Worm (Caenorhabditis elegans) whole organism, L2 larva: ENCODE measurements around the gene sec-61.B.
A peak's percentile ranks its signal among the peaks of the same experiment; 100 is the strongest.

Experiments used
- C34F6.9 ChIP-seq: fragments of 150-350 bp; optimal IDR thresholded peaks from 2 replicates; lab custom pipeline; 2014; ENCODE audit warnings: missing biosample characterization, missing genetic modification characterization
- F13H6.1 ChIP-seq: sonication (generic microtip); optimal IDR thresholded peaks from 2 replicates; lab custom pipeline; 2016; ENCODE audit warnings: missing genetic modification characterization, missing compliant biosample characterization
- R02D3.7 ChIP-seq: fragments of 150-350 bp; optimal IDR thresholded peaks from 2 replicates; lab custom pipeline; 2014; ENCODE audit warnings: missing biosample characterization, missing genetic modification characterization
- Y55F3AM.14 ChIP-seq: fragments of 200-800 bp; sonication (Bioruptor generic); optimal IDR thresholded peaks from 2 replicates; lab custom pipeline; 2018; ENCODE audit warnings: mild to moderate bottlenecking, missing genetic modification characterization, missing compliant biosample characterization
- ZK546.5 ChIP-seq: sonication (generic microtip); optimal IDR thresholded peaks from 2 replicates; lab custom pipeline; 2017; ENCODE audit warnings: missing biosample characterization, missing genetic modification characterization
- alr-1 ChIP-seq: fragments of 150-350 bp; optimal IDR thresholded peaks from 2 replicates; lab custom pipeline; 2014; ENCODE audit warnings: missing biosample characterization, missing genetic modification characterization
- aly-2 ChIP-seq: fragments of 150-350 bp; optimal IDR thresholded peaks from 2 replicates; lab custom pipeline; 2014; ENCODE audit warnings: missing biosample characterization, missing genetic modification characterization
- ama-1 ChIP-seq: fragments of 150-350 bp; optimal IDR thresholded peaks from 2 replicates; lab custom pipeline; 2018; ENCODE audit warnings: inconsistent platforms
- blmp-1 ChIP-seq: sonication (generic microtip); optimal IDR thresholded peaks from 2 replicates; lab custom pipeline; 2017; ENCODE audit warnings: missing genetic modification characterization, mild to moderate bottlenecking, missing compliant biosample characterization, antibody characterized with exemption, moderate library complexity; ENCODE audit not compliant: insufficient read depth
- ceh-16 ChIP-seq: fragments of 150-350 bp; optimal IDR thresholded peaks from 2 replicates; lab custom pipeline; 2014; ENCODE audit warnings: missing biosample characterization, missing genetic modification characterization
- ceh-82 ChIP-seq: fragments of 150-350 bp; optimal IDR thresholded peaks from 2 replicates; lab custom pipeline; 2014; ENCODE audit warnings: missing biosample characterization, missing genetic modification characterization
- crh-2 ChIP-seq: sonication (generic microtip); optimal IDR thresholded peaks from 2 replicates; lab custom pipeline; 2017; ENCODE audit warnings: missing biosample characterization, missing genetic modification characterization
- dmd-4 ChIP-seq: sonication (generic microtip); optimal IDR thresholded peaks from 2 replicates; lab custom pipeline; 2017; ENCODE audit warnings: missing biosample characterization, missing genetic modification characterization
- egl-27 ChIP-seq: sonication (generic microtip); optimal IDR thresholded peaks from 3 replicates; lab custom pipeline; 2017; ENCODE audit warnings: missing biosample characterization, missing genetic modification reagents, missing genetic modification characterization
- elt-1 ChIP-seq: fragments of 150-350 bp; optimal IDR thresholded peaks from 2 replicates; lab custom pipeline; 2014; ENCODE audit warnings: missing biosample characterization, missing genetic modification characterization
- elt-3 ChIP-seq: sonication (generic microtip); optimal IDR thresholded peaks from 2 replicates; lab custom pipeline; 2017; ENCODE audit warnings: missing biosample characterization, missing genetic modification characterization
- fos-1 ChIP-seq: fragments of 150-350 bp; optimal IDR thresholded peaks from 2 replicates; lab custom pipeline; 2014; ENCODE audit warnings: missing biosample characterization, missing genetic modification characterization
- gmeb-1 ChIP-seq: fragments of 150-350 bp; optimal IDR thresholded peaks from 2 replicates; lab custom pipeline; 2014; ENCODE audit warnings: missing biosample characterization, missing genetic modification characterization
- lin-11 ChIP-seq: fragments of 150-350 bp; sonication (generic microtip); optimal IDR thresholded peaks from 2 replicates; lab custom pipeline; 2014; ENCODE audit warnings: missing biosample characterization, missing genetic modification characterization, inconsistent platforms, mixed read lengths
- lin-13 ChIP-seq: fragments of 150-350 bp; optimal IDR thresholded peaks from 2 replicates; lab custom pipeline; 2014; ENCODE audit warnings: missing biosample characterization, missing genetic modification reagents, missing genetic modification characterization
- lin-39 ChIP-seq: fragments of 150-350 bp; optimal IDR thresholded peaks from 2 replicates; lab custom pipeline; 2014; ENCODE audit warnings: missing biosample characterization, missing genetic modification reagents, missing genetic modification characterization
- lsy-2 ChIP-seq, 2 experiments: fragments of 150-350 bp in 1 of 2; sonication (generic microtip) in 1 of 2; optimal IDR thresholded peaks; 2 replicates each; lab custom pipeline; 2014 to 2017; ENCODE audit warnings: missing biosample characterization in 2 of 2, missing genetic modification characterization in 2 of 2
- mab-5 ChIP-seq: fragments of 150-350 bp; optimal IDR thresholded peaks from 2 replicates; lab custom pipeline; 2014; ENCODE audit warnings: missing biosample characterization, missing genetic modification characterization
- mbf-1 ChIP-seq: sonication (generic microtip); optimal IDR thresholded peaks from 2 replicates; lab custom pipeline; 2017; ENCODE audit warnings: missing biosample characterization, missing genetic modification characterization
- mdl-1 ChIP-seq, 2 experiments: fragments of 150-350 bp in 1 of 2; sonication (generic microtip) in 1 of 2; optimal IDR thresholded peaks; 2 replicates each; lab custom pipeline; 2017; ENCODE audit warnings: missing biosample characterization in 2 of 2, missing genetic modification characterization in 2 of 2
- nhr-10 ChIP-seq: sonication (generic microtip); optimal IDR thresholded peaks from 2 replicates; lab custom pipeline; 2017; ENCODE audit warnings: missing biosample characterization, missing genetic modification characterization
- nhr-11 ChIP-seq: fragments of 150-350 bp; optimal IDR thresholded peaks from 2 replicates; lab custom pipeline; 2014; ENCODE audit warnings: missing biosample characterization, missing genetic modification characterization
- nhr-12 ChIP-seq: fragments of 150-350 bp; optimal IDR thresholded peaks from 2 replicates; lab custom pipeline; 2014; ENCODE audit warnings: missing biosample characterization, missing genetic modification characterization
- nhr-129 ChIP-seq: fragments of 150-350 bp; optimal IDR thresholded peaks from 2 replicates; lab custom pipeline; 2014; ENCODE audit warnings: missing biosample characterization, missing genetic modification characterization
- nhr-21 ChIP-seq: fragments of 150-350 bp; optimal IDR thresholded peaks from 2 replicates; lab custom pipeline; 2014; ENCODE audit warnings: missing biosample characterization, missing genetic modification characterization
- nhr-23 ChIP-seq: fragments of 150-350 bp; optimal IDR thresholded peaks from 2 replicates; lab custom pipeline; 2014; ENCODE audit warnings: missing biosample characterization, missing genetic modification reagents, missing genetic modification characterization
- nhr-237 ChIP-seq: fragments of 150-350 bp; optimal IDR thresholded peaks from 2 replicates; lab custom pipeline; 2014; ENCODE audit warnings: missing biosample characterization, missing genetic modification characterization
- nhr-25 ChIP-seq: fragments of 150-350 bp; sonication (generic microtip); optimal IDR thresholded peaks from 3 replicates; lab custom pipeline; 2014; ENCODE audit warnings: missing biosample characterization, missing genetic modification characterization
- nhr-6 ChIP-seq: fragments of 150-350 bp; optimal IDR thresholded peaks from 2 replicates; lab custom pipeline; 2014; ENCODE audit warnings: missing biosample characterization, missing genetic modification characterization
- nhr-77 ChIP-seq: fragments of 150-350 bp; optimal IDR thresholded peaks from 2 replicates; lab custom pipeline; 2014; ENCODE audit warnings: missing biosample characterization, missing genetic modification characterization
- peb-1 ChIP-seq: fragments of 150-350 bp; optimal IDR thresholded peaks from 2 replicates; lab custom pipeline; 2014; ENCODE audit warnings: missing biosample characterization, missing genetic modification characterization
- sem-4 ChIP-seq: fragments of 150-350 bp; optimal IDR thresholded peaks from 2 replicates; lab custom pipeline; 2014; ENCODE audit warnings: missing biosample characterization, missing genetic modification reagents, missing genetic modification characterization
- skn-1 ChIP-seq: sonication (generic microtip); optimal IDR thresholded peaks from 2 replicates; lab custom pipeline; 2017; ENCODE audit warnings: missing biosample characterization, missing genetic modification characterization
- sma-3 ChIP-seq: sonication (generic microtip); optimal IDR thresholded peaks from 2 replicates; lab custom pipeline; 2016; ENCODE audit warnings: missing genetic modification reagents, missing genetic modification characterization, missing compliant biosample characterization
- sma-9 ChIP-seq, 2 experiments: fragments of 150-350 bp in 1 of 2; sonication (generic microtip) in 1 of 2; optimal IDR thresholded peaks; 2 replicates each; lab custom pipeline; 2014 to 2016; ENCODE audit warnings: missing genetic modification characterization in 2 of 2, mild to moderate bottlenecking in 1 of 2, missing biosample characterization in 1 of 2, missing compliant biosample characterization in 1 of 2, missing genetic modification reagents in 1 of 2, moderate library complexity in 1 of 2
- snpc-4 ChIP-seq: fragments of 150-350 bp; optimal IDR thresholded peaks from 2 replicates; lab custom pipeline; 2014; ENCODE audit warnings: missing biosample characterization, missing genetic modification characterization
- unc-39 ChIP-seq: fragments of 150-350 bp; optimal IDR thresholded peaks from 2 replicates; lab custom pipeline; 2014; ENCODE audit warnings: missing biosample characterization, missing genetic modification characterization
- unc-55 ChIP-seq: fragments of 150-350 bp; sonication (generic microtip); optimal IDR thresholded peaks from 3 replicates; lab custom pipeline; 2014; ENCODE audit warnings: missing biosample characterization, missing genetic modification reagents, missing genetic modification characterization
- unc-62 ChIP-seq: fragments of 150-350 bp; optimal IDR thresholded peaks from 2 replicates; lab custom pipeline; 2014; ENCODE audit warnings: missing biosample characterization, missing genetic modification reagents, missing genetic modification characterization
- zag-1 ChIP-seq: fragments of 150-350 bp; optimal IDR thresholded peaks from 2 replicates; lab custom pipeline; 2014; ENCODE audit warnings: missing biosample characterization, missing genetic modification characterization
- ztf-1 ChIP-seq: fragments of 200-800 bp; sonication (Bioruptor generic); conservative IDR thresholded peaks from 2 replicates; pipeline ENCODE4 v1.3.6; 2022; ENCODE audit warnings: missing genetic modification characterization, missing compliant biosample characterization
- ztf-11 ChIP-seq: sonication (generic microtip); optimal IDR thresholded peaks from 2 replicates; lab custom pipeline; 2017; ENCODE audit warnings: missing biosample characterization, missing genetic modification characterization
- ztf-4 ChIP-seq: fragments of 150-350 bp; optimal IDR thresholded peaks from 2 replicates; lab custom pipeline; 2014; ENCODE audit warnings: missing biosample characterization, missing genetic modification characterization

The sec-61.B gene

DNA sequence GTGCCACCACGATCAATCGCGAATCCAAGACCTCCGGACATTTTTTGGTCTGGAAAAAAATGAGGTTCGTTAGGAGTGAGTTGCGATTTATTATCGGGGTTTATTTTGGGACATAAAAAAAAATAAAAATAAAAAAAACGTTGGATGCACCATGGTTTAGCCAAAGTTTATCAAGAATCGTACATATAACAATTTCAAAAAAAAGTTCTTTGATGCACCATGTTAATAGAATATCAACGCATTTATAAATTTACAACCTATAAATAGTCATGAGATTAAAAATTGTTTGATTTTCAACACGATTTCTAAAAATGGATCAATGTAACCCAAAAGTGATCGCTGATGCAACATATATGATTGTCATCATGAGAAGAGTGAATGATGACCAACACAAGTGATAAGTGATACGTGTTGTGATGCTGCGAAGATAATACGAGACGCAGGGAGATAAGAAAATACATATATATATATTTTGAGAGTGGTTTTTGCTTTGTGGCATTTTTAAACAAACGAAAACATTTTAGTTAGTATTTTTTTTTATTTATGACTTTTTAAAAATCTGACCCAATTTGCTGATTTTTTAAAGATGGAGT lies 24.0 kb upstream of the sec-61.B start, which contains the start of gene Y38F2AR.12:
Gene Y38F2AR.12 (minus strand): TSS at position 51 of the 593 bp plus-strand sequence.
- no peak for TF ChIP-seq unc-55
- TF ChIP-seq skn-1, result peak; percentile 84
- peak; percentile 49 for TF ChIP-seq fos-1
- no peak for TF ChIP-seq mbf-1 (tag; lab: Kevin White, UChicago)

DNA sequence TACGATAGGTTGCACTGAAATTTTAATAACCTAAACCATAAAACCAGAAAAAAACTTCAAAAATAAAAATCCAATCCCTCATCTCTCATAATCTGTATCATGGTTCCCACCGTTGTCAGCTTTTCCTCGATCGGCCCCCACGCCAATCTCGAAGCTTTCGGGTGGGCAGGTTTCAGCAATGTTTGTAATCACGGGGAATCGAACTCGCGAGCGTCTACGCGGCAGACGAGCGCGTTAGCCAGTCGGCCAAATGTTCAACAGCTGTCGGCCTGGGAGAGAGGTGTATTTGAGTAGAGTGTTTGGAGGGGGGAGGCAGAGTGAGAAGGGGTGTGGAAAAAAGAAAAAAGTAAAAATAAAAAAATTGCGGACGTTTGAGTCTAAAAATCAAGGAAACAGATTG lies 20.0 kb upstream of the sec-61.B start:
- TF ChIP-seq mbf-1 (tag; lab: Kevin White, UChicago), result no peak
- TF ChIP-seq mab-5 (tag; lab: Kevin White, UChicago), result peak; percentile 1
- TF ChIP-seq dmd-4 (tag; lab: Kevin White, UChicago), result no peak
- TF ChIP-seq mdl-1 (tag; optimal IDR thresholded peaks at IDR 0.05; lab: Kevin White, UChicago), result peak in 1 of 2 experiments; percentile 41
- peak; percentile 65 for TF ChIP-seq lin-11 (tag; lab: Kevin White, UChicago)
- TF ChIP-seq ztf-4 (tag; lab: Kevin White, UChicago), result peak; percentile 58
- peak; percentile 46 for TF ChIP-seq zag-1 (tag; lab: Kevin White, UChicago)
- TF ChIP-seq nhr-129, result peak; percentile 86
- peak; percentile 84 for TF ChIP-seq C34F6.9 (tag; lab: Kevin White, UChicago)
- peak; percentile 32 for TF ChIP-seq egl-27 (tag; lab: Kevin White, UChicago)
- no peak for TF ChIP-seq elt-3 (tag; lab: Kevin White, UChicago)
- TF ChIP-seq F13H6.1 (tag; lab: Kevin White, UChicago), result peak; percentile 78
- no peak for TF ChIP-seq R02D3.7 (tag; lab: Kevin White, UChicago)
- peak; percentile 59 for TF ChIP-seq nhr-21
- no peak for TF ChIP-seq nhr-23
- TF ChIP-seq nhr-12 (tag; lab: Kevin White, UChicago), result no peak
- peak; percentile 70 to 80 for TF ChIP-seq lsy-2 (tag; optimal IDR thresholded peaks at IDR 0.05; lab: Kevin White, UChicago)
- TF ChIP-seq sma-3, result peak; percentile 73
- no peak for TF ChIP-seq nhr-77 (tag; lab: Kevin White, UChicago)
- TF ChIP-seq unc-55, result peak; percentile 94
- TF ChIP-seq ztf-1, result no peak
- TF ChIP-seq ztf-11 (tag; lab: Kevin White, UChicago), result peak; percentile 28
- TF ChIP-seq blmp-1 (tag; lab: Kevin White, UChicago), result peak; percentile 25
- TF ChIP-seq nhr-25 (tag; lab: Kevin White, UChicago), result peak; percentile 57
- TF ChIP-seq lin-13 (GFP tag; lab: Kevin White, UChicago), result peak; percentile 93
- TF ChIP-seq sma-9 (GFP tag; optimal IDR thresholded peaks at IDR 0.05; lab: Kevin White, UChicago), result peak; percentile 74
- TF ChIP-seq sma-9 (tag; optimal IDR thresholded peaks at IDR 0.05; lab: Kevin White, UChicago), result no peak
- TF ChIP-seq elt-1, result no peak
- no peak for TF ChIP-seq unc-62 (GFP tag; lab: Kevin White, UChicago)
- peak; percentile 88 for TF ChIP-seq crh-2
- TF ChIP-seq Y55F3AM.14 (GFP tag; lab: Kevin White, UChicago), result peak; percentile 80
- TF ChIP-seq ceh-16 (tag; lab: Kevin White, UChicago), result peak; percentile 52
- no peak for TF ChIP-seq skn-1
- TF ChIP-seq gmeb-1 (tag; lab: Kevin White, UChicago), result peak; percentile 85
- peak; percentile 36 for TF ChIP-seq nhr-6 (tag; lab: Kevin White, UChicago)
- no peak for TF ChIP-seq unc-39
- TF ChIP-seq aly-2 (tag; lab: Kevin White, UChicago), result no peak
- TF ChIP-seq peb-1 (tag; lab: Kevin White, UChicago), result no peak
- TF ChIP-seq alr-1 (tag; lab: Kevin White, UChicago), result no peak
- TF ChIP-seq nhr-11 (tag; lab: Kevin White, UChicago), result no peak
- TF ChIP-seq fos-1, result peak; percentile 80
- no peak for TF ChIP-seq ama-1 (lab: Kevin White, UChicago)
- TF ChIP-seq nhr-10, result no peak
- peak; percentile 45 for TF ChIP-seq ceh-82 (tag; lab: Kevin White, UChicago)
- peak; percentile 7 for TF ChIP-seq snpc-4
- no peak for TF ChIP-seq lin-39
- TF ChIP-seq ZK546.5 (tag; lab: Kevin White, UChicago), result no peak
- peak; percentile 29 for TF ChIP-seq sem-4
- no peak for TF ChIP-seq nhr-237 (tag; lab: Kevin White, UChicago)
